Fruit fly (Drosophila melanogaster): ENCODE results near the gene Jhbp15.

The Jhbp15 gene

DNA sequence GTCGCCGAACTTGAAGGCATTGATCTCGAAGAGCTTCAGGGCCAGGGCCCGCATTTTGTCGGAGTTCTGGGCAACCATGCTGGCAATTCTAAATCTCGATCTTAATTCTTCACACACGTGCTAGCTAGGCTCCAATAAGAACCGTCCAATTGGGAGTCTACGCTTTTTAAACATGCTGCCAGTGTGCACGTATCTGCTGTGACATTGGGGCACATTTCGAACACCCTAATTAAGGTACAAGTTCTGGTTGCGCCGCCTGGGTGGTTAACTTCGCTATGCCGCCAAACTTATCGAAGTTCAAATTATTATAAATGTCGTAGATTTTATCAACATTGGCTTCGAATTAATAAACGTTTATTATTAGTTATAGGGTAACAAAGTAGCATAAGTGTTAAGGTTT lies 22.4 kb upstream of the Jhbp15 start, which contains the start of gene r-l (continued):
- no peak for TF ChIP-seq tll (GFP tag; optimal IDR thresholded peaks at IDR 0.05)
- TF ChIP-seq CG12104 (GFP tag; optimal IDR thresholded peaks at IDR 0.05) = no peak
- TF ChIP-seq scrt (GFP tag; optimal IDR thresholded peaks at IDR 0.05) = no peak
- no peak for TF ChIP-seq B-H1 (GFP tag; IDR thresholded peaks at IDR 0.05)
- no peak for TF ChIP-seq C15 (GFP tag; IDR thresholded peaks at IDR 0.05)
- no peak for TF ChIP-seq so (GFP tag; IDR thresholded peaks at IDR 0.05)
- TF ChIP-seq CG1647 (GFP tag; optimal IDR thresholded peaks at IDR 0.05) = no peak
- TF ChIP-seq Lhr (GFP tag; optimal IDR thresholded peaks at IDR 0.05) = peak; percentile 79
- TF ChIP-seq sna (GFP tag; IDR thresholded peaks at IDR 0.05; ENCODE audit: partially characterized antibody) = no peak
- TF ChIP-seq zf30C (GFP tag; optimal IDR thresholded peaks at IDR 0.05) = no peak
- TF ChIP-seq shn (GFP tag; optimal IDR thresholded peaks at IDR 0.05) = no peak
- peak; percentile 31 for TF ChIP-seq nmo (GFP tag; optimal IDR thresholded peaks at IDR 0.05)
- no peak for TF ChIP-seq CG3407 (GFP tag; optimal IDR thresholded peaks at IDR 0.05)
- no peak for TF ChIP-seq ranshi (GFP tag; IDR thresholded peaks at IDR 0.05)
- no peak for TF ChIP-seq btn (GFP tag; optimal IDR thresholded peaks at IDR 0.05)
- no peak for TF ChIP-seq org-1 (GFP tag; optimal IDR thresholded peaks at IDR 0.05)
- TF ChIP-seq Fer2 (tag; optimal IDR thresholded peaks at IDR 0.05) = no peak
- peak; percentile 42 for TF ChIP-seq CG12769 (tag; optimal IDR thresholded peaks at IDR 0.05)
- peak; percentile 70 for TF ChIP-seq pita (GFP tag; optimal IDR thresholded peaks at IDR 0.05)
- no peak for TF ChIP-seq nerfin-1 (tag; optimal IDR thresholded peaks at IDR 0.05)
- no peak for TF ChIP-seq Poxn (GFP tag; IDR thresholded peaks at IDR 0.05)
- TF ChIP-seq Ravus (GFP tag; IDR thresholded peaks at IDR 0.05) = no peak
- TF ChIP-seq sqz (GFP tag; optimal IDR thresholded peaks at IDR 0.05) = no peak
- TF ChIP-seq CG7839 (tag; optimal IDR thresholded peaks at IDR 0.05) = no peak
- TF ChIP-seq CG13775 (GFP tag; optimal IDR thresholded peaks at IDR 0.05) = no peak
- TF ChIP-seq CG2129 (GFP tag; IDR thresholded peaks at IDR 0.05; ENCODE audit: partially characterized antibody) = no peak
- peak; percentile 82 for TF ChIP-seq Myb (GFP tag; optimal IDR thresholded peaks at IDR 0.05)
- TF ChIP-seq unc-4 (GFP tag; IDR thresholded peaks at IDR 0.05; ENCODE audit: partially characterized antibody) = no peak
- no peak for TF ChIP-seq mirr (GFP tag; optimal IDR thresholded peaks at IDR 0.05)
- TF ChIP-seq CkIIα-i1 (GFP tag; IDR thresholded peaks at IDR 0.05) = no peak
- TF ChIP-seq Max (GFP tag; optimal IDR thresholded peaks at IDR 0.05) = peak; percentile 62
- TF ChIP-seq repo (GFP tag; optimal IDR thresholded peaks at IDR 0.05) = no peak
- TF ChIP-seq Scr (GFP tag; IDR thresholded peaks at IDR 0.05; ENCODE audit: partially characterized antibody) = no peak
- TF ChIP-seq trh (GFP tag; optimal IDR thresholded peaks at IDR 0.05) = no peak
- TF ChIP-seq trem (tag; optimal IDR thresholded peaks at IDR 0.05) = peak; percentile 48
- no peak for TF ChIP-seq CG30431 (GFP tag; optimal IDR thresholded peaks at IDR 0.05)
- TF ChIP-seq CG11504 (tag; optimal IDR thresholded peaks at IDR 0.05) = no peak
- TF ChIP-seq aop (GFP tag; IDR thresholded peaks at IDR 0.05) = no peak
- TF ChIP-seq hth (optimal IDR thresholded peaks at IDR 0.05) = no peak
- TF ChIP-seq kay (GFP tag; optimal IDR thresholded peaks at IDR 0.05) = no peak
- no peak for TF ChIP-seq Mad (GFP tag; optimal IDR thresholded peaks at IDR 0.05)
- no peak for TF ChIP-seq ase (GFP tag; IDR thresholded peaks at IDR 0.05)
- no peak for TF ChIP-seq CG17802 (tag; optimal IDR thresholded peaks at IDR 0.05)
- no peak for TF ChIP-seq CG11723 (GFP tag; optimal IDR thresholded peaks at IDR 0.05)
- no peak for TF ChIP-seq ATbp (GFP tag; optimal IDR thresholded peaks at IDR 0.05)
- no peak for TF ChIP-seq Lim3 (GFP tag; IDR thresholded peaks at IDR 0.05)
- TF ChIP-seq oc (tag; optimal IDR thresholded peaks at IDR 0.05) = no peak
- no peak for TF ChIP-seq NK7.1 (GFP tag; optimal IDR thresholded peaks at IDR 0.05)
- no peak for TF ChIP-seq klu (GFP tag; IDR thresholded peaks at IDR 0.05)
- no peak for TF ChIP-seq Neu2 (GFP tag; optimal IDR thresholded peaks at IDR 0.05; ENCODE audit: borderline replicate concordance)
- TF ChIP-seq CG7556 (GFP tag; optimal IDR thresholded peaks at IDR 0.05) = no peak
- TF ChIP-seq h (optimal IDR thresholded peaks at IDR 0.05) = no peak

Data from whole organism, embryonic.